Worm (Caenorhabditis elegans) whole organism, L4 larva: ENCODE data around the gene pqn-39.

Source experiments
- D1046.2 ChIP-seq: fragments of 200-800 bp; sonication (Bioruptor generic); IDR thresholded peaks from 2 replicates; pipeline ENCODE4 v1.3.6; 2022; ENCODE audit warnings: missing genetic modification characterization, missing compliant biosample characterization
- F26F4.8 ChIP-seq: fragments of 200-800 bp; sonication (Bioruptor generic); conservative IDR thresholded peaks from 2 replicates; pipeline ENCODE4 v1.3.6; 2022; ENCODE audit warnings: missing genetic modification characterization, missing compliant biosample characterization
- R02D3.7 ChIP-seq: fragments of 150-350 bp; sonication (generic microtip); optimal IDR thresholded peaks from 3 replicates; lab custom pipeline; 2014; ENCODE audit warnings: missing biosample characterization, missing genetic modification characterization
- T20F7.1 ChIP-seq: fragments of 200-800 bp; sonication (Bioruptor generic); optimal IDR thresholded peaks from 2 replicates; lab custom pipeline; 2018; ENCODE audit warnings: mild to moderate bottlenecking, missing genetic modification characterization, missing compliant biosample characterization
- T26A8.4 ChIP-seq: fragments of 200-800 bp; sonication (Bioruptor generic); IDR thresholded peaks from 2 replicates; pipeline ENCODE4 v1.3.6; 2022; ENCODE audit warnings: missing genetic modification characterization, missing compliant biosample characterization
- Y48G9A.11 ChIP-seq: fragments of 200-800 bp; sonication (Bioruptor generic); IDR thresholded peaks from 2 replicates; pipeline ENCODE4 v1.3.6; 2022; ENCODE audit warnings: missing genetic modification reagents, missing genetic modification characterization, missing compliant biosample characterization
- Y75B8A.6 ChIP-seq: fragments of 200-800 bp; sonication (Bioruptor generic); IDR thresholded peaks from 2 replicates; pipeline ENCODE4 v1.3.6; 2022; ENCODE audit warnings: missing genetic modification reagents, missing genetic modification characterization, missing compliant biosample characterization
- aha-1 ChIP-seq: fragments of 150-350 bp; peaks from one replicate; lab custom pipeline; 2014; ENCODE audit warnings: missing biosample characterization, missing genetic modification characterization
- aly-2 ChIP-seq: sonication (generic microtip); optimal IDR thresholded peaks from 2 replicates; lab custom pipeline; 2018; ENCODE audit warnings: missing biosample characterization, missing genetic modification characterization
- arid-1 ChIP-seq: fragments of 200-800 bp; sonication (Bioruptor generic); conservative IDR thresholded peaks from 2 replicates; pipeline ENCODE4 v1.3.6; 2022; ENCODE audit warnings: missing genetic modification reagents, missing genetic modification characterization, missing compliant biosample characterization
- ceh-20 ChIP-seq: fragments of 200-800 bp; sonication (Bioruptor generic); IDR thresholded peaks from 2 replicates; pipeline ENCODE4 v1.3.6; 2022; ENCODE audit warnings: missing genetic modification reagents, missing genetic modification characterization, missing compliant biosample characterization
- ceh-32 ChIP-seq: sonication (generic microtip); optimal IDR thresholded peaks from 2 replicates; lab custom pipeline; 2016; ENCODE audit warnings: mild to moderate bottlenecking, missing genetic modification characterization, missing compliant biosample characterization; ENCODE audit not compliant: poor library complexity
- ceh-44 ChIP-seq: fragments of 200-800 bp; sonication (Bioruptor generic); IDR thresholded peaks from 2 replicates; pipeline ENCODE4 v1.3.6; 2022; ENCODE audit warnings: missing genetic modification reagents, missing genetic modification characterization, missing compliant biosample characterization
- ceh-62 ChIP-seq: sonication (generic microtip); optimal IDR thresholded peaks from 2 replicates; lab custom pipeline; 2017; ENCODE audit warnings: missing biosample characterization, missing genetic modification characterization
- ces-1 ChIP-seq: fragments of 150-350 bp; sonication (generic microtip); optimal IDR thresholded peaks from 4 replicates; lab custom pipeline; 2014; ENCODE audit warnings: missing biosample characterization, missing genetic modification reagents, missing genetic modification characterization
- cey-2 ChIP-seq: sonication (generic microtip); optimal IDR thresholded peaks from 3 replicates; lab custom pipeline; 2017; ENCODE audit warnings: missing genetic modification characterization, mild to moderate bottlenecking, missing compliant biosample characterization, antibody characterized with exemption, borderline replicate concordance; ENCODE audit not compliant: insufficient read depth
- ctbp-1 ChIP-seq: fragments of 200-800 bp; sonication (Bioruptor generic); IDR thresholded peaks from 2 replicates; pipeline ENCODE4 v1.3.6; 2022; ENCODE audit warnings: missing genetic modification reagents, missing genetic modification characterization, missing compliant biosample characterization
- daf-19 ChIP-seq: fragments of 200-800 bp; sonication (Bioruptor generic); conservative IDR thresholded peaks from 2 replicates; pipeline ENCODE4 v1.3.6; 2022; ENCODE audit warnings: missing genetic modification characterization, missing compliant biosample characterization
- dmd-6 ChIP-seq: fragments of 200-800 bp; sonication (Bioruptor generic); IDR thresholded peaks from 2 replicates; pipeline ENCODE4 v1.3.6; 2022; ENCODE audit warnings: missing genetic modification reagents, missing genetic modification characterization, missing compliant biosample characterization
- dmd-8 ChIP-seq: fragments of 200-800 bp; sonication (Bioruptor generic); IDR thresholded peaks from 2 replicates; pipeline ENCODE4 v1.3.6; 2022; ENCODE audit warnings: missing genetic modification characterization, missing compliant biosample characterization
- duxl-1 ChIP-seq: sonication (generic microtip); optimal IDR thresholded peaks from 2 replicates; lab custom pipeline; 2016; ENCODE audit warnings: mild to moderate bottlenecking, missing genetic modification characterization, moderate library complexity, missing compliant biosample characterization; ENCODE audit not compliant: poor library complexity
- dve-1 ChIP-seq: sonication (generic microtip); optimal IDR thresholded peaks from 2 replicates; lab custom pipeline; 2017; ENCODE audit warnings: antibody characterized with exemption, mild to moderate bottlenecking, missing genetic modification characterization, missing compliant biosample characterization; ENCODE audit not compliant: insufficient read depth
- fos-1 ChIP-seq: fragments of 150-350 bp; optimal IDR thresholded peaks from 2 replicates; lab custom pipeline; 2014; ENCODE audit warnings: missing biosample characterization, missing genetic modification characterization
- hif-1 ChIP-seq, 2 experiments: sonication (generic microtip); optimal IDR thresholded peaks; 2 replicates each; lab custom pipeline; 2016 to 2017; ENCODE audit warnings: missing compliant biosample characterization in 2 of 2, missing genetic modification characterization in 2 of 2, missing genetic modification reagents in 2 of 2, missing genotype in 2 of 2, mild to moderate bottlenecking in 1 of 2
- hlh-30 ChIP-seq: sonication (generic microtip); optimal IDR thresholded peaks from 2 replicates; lab custom pipeline; 2017; ENCODE audit warnings: antibody characterized with exemption, mild to moderate bottlenecking, missing genetic modification characterization, missing compliant biosample characterization; ENCODE audit not compliant: insufficient read depth
- lim-7 ChIP-seq: fragments of 200-800 bp; sonication (Bioruptor generic); IDR thresholded peaks from 2 replicates; pipeline ENCODE4 v1.3.6; 2022; ENCODE audit warnings: missing genetic modification characterization, missing compliant biosample characterization
- lin-13 ChIP-seq: fragments of 150-350 bp; optimal IDR thresholded peaks from 2 replicates; lab custom pipeline; 2014; ENCODE audit warnings: missing biosample characterization, missing genetic modification reagents, missing genetic modification characterization
- lin-29 ChIP-seq: fragments of 200-800 bp; sonication (Bioruptor generic); IDR thresholded peaks from 2 replicates; pipeline ENCODE4 v1.3.6; 2022; ENCODE audit warnings: missing genetic modification reagents, missing genetic modification characterization, missing compliant biosample characterization
- lir-3 ChIP-seq: sonication (generic microtip); optimal IDR thresholded peaks from 2 replicates; lab custom pipeline; 2016; ENCODE audit warnings: mild to moderate bottlenecking, missing genetic modification characterization, missing compliant biosample characterization
- madf-5 ChIP-seq, 2 experiments: fragments of 200-800 bp; sonication (Bioruptor generic); IDR thresholded peaks; 2 replicates each; pipeline ENCODE4 v1.3.6; 2022; ENCODE audit warnings: missing compliant biosample characterization in 2 of 2, missing genetic modification characterization in 2 of 2
- madf-9 ChIP-seq: fragments of 200-800 bp; sonication (Bioruptor generic); conservative IDR thresholded peaks from 2 replicates; pipeline ENCODE4 v1.3.6; 2022; ENCODE audit warnings: missing genetic modification reagents, missing genetic modification characterization, missing compliant biosample characterization
- mdl-1 ChIP-seq, 2 experiments: fragments of 150-350 bp in 1 of 2; sonication (generic microtip) in 1 of 2; optimal IDR thresholded peaks; 2 replicates each; lab custom pipeline; 2014 to 2017; ENCODE audit warnings: missing biosample characterization in 2 of 2, missing genetic modification characterization in 2 of 2
- mdt-29 ChIP-seq: fragments of 200-800 bp; sonication (Bioruptor generic); IDR thresholded peaks from 2 replicates; pipeline ENCODE4 v1.3.6; 2022; ENCODE audit warnings: missing genetic modification reagents, missing genetic modification characterization, missing compliant biosample characterization
- mep-1 ChIP-seq: fragments of 150-350 bp; sonication (generic microtip); optimal IDR thresholded peaks from 3 replicates; lab custom pipeline; 2014; ENCODE audit warnings: missing biosample characterization, missing genetic modification characterization
- nhr-11 ChIP-seq: fragments of 150-350 bp; optimal IDR thresholded peaks from 2 replicates; lab custom pipeline; 2014; ENCODE audit warnings: missing biosample characterization, missing genetic modification characterization
- nhr-111 ChIP-seq: fragments of 200-800 bp; sonication (Bioruptor generic); optimal IDR thresholded peaks from 2 replicates; lab custom pipeline; 2018; ENCODE audit warnings: mild to moderate bottlenecking, missing genetic modification characterization, missing compliant biosample characterization
- nhr-28 ChIP-seq: fragments of 150-350 bp; optimal IDR thresholded peaks from 2 replicates; lab custom pipeline; 2014; ENCODE audit warnings: missing biosample characterization, missing genetic modification characterization
- nhr-48 ChIP-seq: sonication (generic microtip); optimal IDR thresholded peaks from 2 replicates; lab custom pipeline; 2016; ENCODE audit warnings: mild to moderate bottlenecking, missing genetic modification characterization, missing compliant biosample characterization
- nhr-76 ChIP-seq: fragments of 150-350 bp; optimal IDR thresholded peaks from 2 replicates; lab custom pipeline; 2014; ENCODE audit warnings: missing biosample characterization, missing genetic modification characterization
- nhr-77 ChIP-seq: fragments of 150-350 bp; optimal IDR thresholded peaks from 2 replicates; lab custom pipeline; 2014; ENCODE audit warnings: missing biosample characterization, missing genetic modification characterization
- php-3 ChIP-seq: fragments of 200-800 bp; sonication (Bioruptor generic); IDR thresholded peaks from 2 replicates; pipeline ENCODE4 v1.3.6; 2022; ENCODE audit warnings: missing genetic modification reagents, missing genetic modification characterization, missing compliant biosample characterization
- set-16 ChIP-seq: fragments of 200-800 bp; sonication (Bioruptor generic); IDR thresholded peaks from 2 replicates; pipeline ENCODE4 v1.3.6; 2022; ENCODE audit warnings: missing genetic modification reagents, missing genetic modification characterization, missing compliant biosample characterization
- snpc-4 ChIP-seq: fragments of 150-350 bp; optimal IDR thresholded peaks from 2 replicates; lab custom pipeline; 2014; ENCODE audit warnings: missing biosample characterization, missing genetic modification characterization
- spr-1 ChIP-seq: sonication (generic microtip); optimal IDR thresholded peaks from 2 replicates; lab custom pipeline; 2016; ENCODE audit warnings: mild to moderate bottlenecking, missing genetic modification characterization, missing compliant biosample characterization
- spr-3 ChIP-seq: fragments of 200-800 bp; sonication (Bioruptor generic); optimal IDR thresholded peaks from 2 replicates; lab custom pipeline; 2018; ENCODE audit warnings: mild to moderate bottlenecking, missing genetic modification characterization, missing compliant biosample characterization
- unc-130 ChIP-seq: sonication (generic microtip); optimal IDR thresholded peaks from 2 replicates; lab custom pipeline; 2016; ENCODE audit warnings: missing genetic modification reagents, missing genetic modification characterization, missing compliant biosample characterization
- vab-7 ChIP-seq: fragments of 200-800 bp; sonication (Bioruptor generic); IDR thresholded peaks from 2 replicates; pipeline ENCODE4 v1.3.6; 2022; ENCODE audit warnings: missing genetic modification reagents, missing genetic modification characterization, missing compliant biosample characterization
- zfp-2 ChIP-seq: sonication (generic microtip); optimal IDR thresholded peaks from 2 replicates; lab custom pipeline; 2016; ENCODE audit warnings: mild to moderate bottlenecking, missing genetic modification characterization, missing compliant biosample characterization
- zip-11 ChIP-seq: fragments of 200-800 bp; sonication (Bioruptor generic); IDR thresholded peaks from 2 replicates; pipeline ENCODE4 v1.3.6; 2022; ENCODE audit warnings: missing genetic modification characterization, missing compliant biosample characterization
- ztf-11 ChIP-seq: fragments of 150-350 bp; optimal IDR thresholded peaks from 2 replicates; lab custom pipeline; 2014; ENCODE audit warnings: missing biosample characterization, missing genetic modification characterization
- ztf-7 ChIP-seq: fragments of 150-350 bp; optimal IDR thresholded peaks from 2 replicates; lab custom pipeline; 2014; ENCODE audit warnings: missing biosample characterization, missing genetic modification characterization

Gene pqn-39

ce11 chrX:13950620-13951152 is 17.8 kb downstream of the pqn-39 start (continued):
- TF ChIP-seq aha-1 (tag; lab: Kevin White, UChicago) = peak; percentile 94
- peak in 1 of 2 experiments; percentile 36 for TF ChIP-seq mdl-1 (tag; optimal IDR thresholded peaks at IDR 0.05; lab: Kevin White, UChicago)
- TF ChIP-seq R02D3.7 (tag; lab: Kevin White, UChicago) = no peak
- TF ChIP-seq spr-1 (tag; lab: Kevin White, UChicago) = peak; percentile 23
- TF ChIP-seq aly-2 (tag; lab: Kevin White, UChicago) = no peak
- TF ChIP-seq Y75B8A.6 (GFP tag; lab: Robert Waterston, UW) = no peak
- TF ChIP-seq spr-3 (GFP tag; lab: Kevin White, UChicago) = no peak
- peak; percentile 64 for TF ChIP-seq dve-1
- no peak for TF ChIP-seq madf-9 (GFP tag; lab: Robert Waterston, UW)
- TF ChIP-seq dmd-6 (GFP tag; lab: Robert Waterston, UW) = peak; percentile 60
- no peak for TF ChIP-seq ztf-7 (tag; lab: Kevin White, UChicago)
- no peak for TF ChIP-seq hif-1 (tag; optimal IDR thresholded peaks at IDR 0.05; lab: Kevin White, UChicago)
- TF ChIP-seq hlh-30 = peak; percentile 50
- peak; percentile 72 for TF ChIP-seq mep-1
- TF ChIP-seq fos-1 (tag; lab: Kevin White, UChicago) = no peak
- TF ChIP-seq arid-1 = no peak
- no peak for TF ChIP-seq nhr-48
- TF ChIP-seq dmd-8 (GFP tag; lab: Robert Waterston, UW) = no peak
- TF ChIP-seq F26F4.8 (GFP tag; lab: Robert Waterston, UW) = no peak
- TF ChIP-seq ces-1 = no peak
- no peak for TF ChIP-seq cey-2
- TF ChIP-seq T20F7.1 (GFP tag; lab: Kevin White, UChicago) = no peak
- no peak for TF ChIP-seq daf-19 (GFP tag; lab: Robert Waterston, UW)
- no peak for TF ChIP-seq lin-13 (GFP tag; lab: Kevin White, UChicago)
- no peak for TF ChIP-seq ztf-11
- TF ChIP-seq duxl-1 (tag; lab: Kevin White, UChicago) = no peak
- TF ChIP-seq Y48G9A.11 (GFP tag; lab: Robert Waterston, UW) = no peak
- no peak for TF ChIP-seq unc-130 (GFP tag; lab: Kevin White, UChicago)
- no peak for TF ChIP-seq ctbp-1 (GFP tag; lab: Robert Waterston, UW)
- no peak for TF ChIP-seq lir-3 (tag; lab: Kevin White, UChicago)
- no peak for TF ChIP-seq snpc-4 (tag; lab: Kevin White, UChicago)
- TF ChIP-seq ceh-32 = no peak
- peak; percentile 38 for TF ChIP-seq set-16 (GFP tag; lab: Robert Waterston, UW)
- TF ChIP-seq nhr-77 (tag; lab: Kevin White, UChicago) = no peak
- TF ChIP-seq mdt-29 (GFP tag; lab: Robert Waterston, UW) = no peak
- no peak for TF ChIP-seq nhr-11 (tag; lab: Kevin White, UChicago)
- TF ChIP-seq lim-7 (GFP tag; lab: Robert Waterston, UW) = no peak
- TF ChIP-seq php-3 = peak; percentile 49; the same call in 1 of the 2 replicates
- TF ChIP-seq nhr-28 = peak; percentile 56
- no peak for TF ChIP-seq T26A8.4 (GFP tag; lab: Robert Waterston, UW)
- TF ChIP-seq ceh-62 (tag; lab: Kevin White, UChicago) = no peak
- TF ChIP-seq nhr-111 (GFP tag; lab: Kevin White, UChicago) = no peak
- no peak for TF ChIP-seq vab-7 (GFP tag; lab: Robert Waterston, UW)
- TF ChIP-seq ceh-44 = no peak
- 0 out of 2 replicates have a peak, but pooled peaks have one; percentile 55 for TF ChIP-seq D1046.2 (GFP tag; lab: Robert Waterston, UW)
- no peak for TF ChIP-seq nhr-76
- TF ChIP-seq ceh-20 (GFP tag; lab: Robert Waterston, UW) = no peak
- no peak for TF ChIP-seq zip-11
- no peak for TF ChIP-seq zfp-2 (tag; lab: Kevin White, UChicago)
- TF ChIP-seq madf-5 (GFP tag; IDR thresholded peaks at IDR 0.05; lab: Robert Waterston, UW) = no peak
- TF ChIP-seq lin-29 = 0 out of 2 replicates have a peak, but pooled peaks have one; percentile 33
